Fruit fly (Drosophila melanogaster): ENCODE measurements around the gene CG5946.

The CG5946 gene

dm6 chr3L:11825560-11826153, 3.6 kb upstream of the CG5946 start, which contains the start of gene CG32095 (continued):
- TF ChIP-seq unc-4 (GFP tag; IDR thresholded peaks at IDR 0.05; ENCODE audit: partially characterized antibody) (peak; percentile 84), Hmr (GFP tag; optimal IDR thresholded peaks at IDR 0.05) (no peak), CG1233 (GFP tag; optimal IDR thresholded peaks at IDR 0.05) (no peak), phol (tag; optimal IDR thresholded peaks at IDR 0.05) (peak; percentile 12), Myb (GFP tag; optimal IDR thresholded peaks at IDR 0.05) (peak; percentile 34), scrt (GFP tag; optimal IDR thresholded peaks at IDR 0.05) (no peak), bbx (GFP tag; IDR thresholded peaks at IDR 0.05; ENCODE audit: partially characterized antibody) (peak; percentile 82), CG12744 (GFP tag; optimal IDR thresholded peaks at IDR 0.05) (no peak), chinmo (GFP tag; IDR thresholded peaks at IDR 0.05; ENCODE audit: partially characterized antibody) (0 out of 4 replicates have a peak, but pooled peaks have one; percentile 14), cg (GFP tag; optimal IDR thresholded peaks at IDR 0.05) (no peak), CG12942 (GFP tag; optimal IDR thresholded peaks at IDR 0.05) (no peak), row (GFP tag; IDR thresholded peaks at IDR 0.05) (peak; percentile 13; the same call in 1 of the 3 replicates), BtbVII (GFP tag; optimal IDR thresholded peaks at IDR 0.05) (no peak), hbn (GFP tag; IDR thresholded peaks at IDR 0.05; ENCODE audit: partially characterized antibody) (peak; percentile 74), E2f2 (GFP tag; IDR thresholded peaks at IDR 0.05) (peak; percentile 54), vnd (GFP tag; IDR thresholded peaks at IDR 0.05; ENCODE audit: partially characterized antibody) (peak; percentile 66; the same call in 2 of the 3 replicates), CG16813 (GFP tag; IDR thresholded peaks at IDR 0.05; ENCODE audit: partially characterized antibody) (peak; percentile 76), ato (GFP tag; IDR thresholded peaks at IDR 0.05; ENCODE audit: partially characterized antibody) (peak; percentile 66; the same call in 1 of the 2 replicates), BEAF-32 (GFP tag; optimal IDR thresholded peaks at IDR 0.05) (peak; percentile 80), Hr78 (GFP tag; optimal IDR thresholded peaks at IDR 0.05) (no peak), CG10209 (GFP tag; optimal IDR thresholded peaks at IDR 0.05) (no peak), CG4854 (GFP tag; optimal IDR thresholded peaks at IDR 0.05) (no peak), dmrt99B (tag; optimal IDR thresholded peaks at IDR 0.05) (no peak), CG17802 (tag; optimal IDR thresholded peaks at IDR 0.05) (no peak), Doc3 (GFP tag; IDR thresholded peaks at IDR 0.05; ENCODE audit: partially characterized antibody) (peak; percentile 80), Dref (GFP tag; IDR thresholded peaks at IDR 0.05) (peak; percentile 74), CG34376 (GFP tag; optimal IDR thresholded peaks at IDR 0.05) (no peak), CG2712 (tag; optimal IDR thresholded peaks at IDR 0.05) (peak; percentile 11), HLH3B (GFP tag; IDR thresholded peaks at IDR 0.05) (no peak), CG2116 (GFP tag; optimal IDR thresholded peaks at IDR 0.05) (peak; percentile 72), HLH4C (GFP tag; IDR thresholded peaks at IDR 0.05; ENCODE audit: partially characterized antibody) (peak; percentile 72; the same call in 2 of the 3 replicates), CG10462 (GFP tag; optimal IDR thresholded peaks at IDR 0.05) (peak; percentile 28), nau (GFP tag; optimal IDR thresholded peaks at IDR 0.05) (no peak), zen2 (GFP tag; IDR thresholded peaks at IDR 0.05; ENCODE audit: partially characterized antibody) (peak; percentile 75), Optix (GFP tag; IDR thresholded peaks at IDR 0.05) (no peak), Nf-YC (tag; optimal IDR thresholded peaks at IDR 0.05) (peak; percentile 80), inv (GFP tag; IDR thresholded peaks at IDR 0.05; ENCODE audit: partially characterized antibody) (peak; percentile 67), CG11504 (tag; optimal IDR thresholded peaks at IDR 0.05) (peak; percentile 27), Dp (GFP tag; optimal IDR thresholded peaks at IDR 0.05) (peak; percentile 55), knrl (GFP tag; IDR thresholded peaks at IDR 0.05; ENCODE audit: partially characterized antibody) (peak; percentile 70; the same call in 2 of the 3 replicates), MESR4 (GFP tag; optimal IDR thresholded peaks at IDR 0.05) (peak; percentile 40), stwl (tag; optimal IDR thresholded peaks at IDR 0.05) (peak; percentile 40), lilli (GFP tag; optimal IDR thresholded peaks at IDR 0.05) (no peak), trem (tag; optimal IDR thresholded peaks at IDR 0.05) (peak; percentile 75), CG30020 (tag; optimal IDR thresholded peaks at IDR 0.05) (peak; percentile 21), pzg (GFP tag; optimal IDR thresholded peaks at IDR 0.05) (peak; percentile 36), MBD-R2 (GFP tag; IDR thresholded peaks at IDR 0.05) (peak; percentile 68)

Measured in whole organism, embryonic.